Worm (Caenorhabditis elegans) whole organism, young adult: ENCODE data around the gene F59B1.4.
A peak's percentile ranks its signal among the peaks of the same experiment; 100 is the strongest.

Experiments
- B0261.1 ChIP-seq: sonication (generic microtip); optimal IDR thresholded peaks from 2 replicates; lab custom pipeline; 2016; ENCODE audit warnings: mild to moderate bottlenecking, missing genetic modification characterization, moderate library complexity, missing compliant biosample characterization
- F33H1.4 ChIP-seq: fragments of 200-800 bp; sonication (Bioruptor generic); IDR thresholded peaks from 2 replicates; pipeline ENCODE4 v1.3.6; 2022; ENCODE audit warnings: missing genetic modification reagents, missing genetic modification characterization, missing compliant biosample characterization
- atf-7 ChIP-seq: sonication (generic microtip); optimal IDR thresholded peaks from 2 replicates; lab custom pipeline; 2017; ENCODE audit warnings: mild to moderate bottlenecking, missing genetic modification characterization, missing compliant biosample characterization
- attf-3 ChIP-seq: fragments of 200-800 bp; sonication (Bioruptor generic); conservative IDR thresholded peaks from 2 replicates; pipeline ENCODE4 v1.3.6; 2022; ENCODE audit warnings: missing genetic modification reagents, missing genetic modification characterization, missing compliant biosample characterization
- attf-5 ChIP-seq: fragments of 200-800 bp; sonication (Bioruptor generic); optimal IDR thresholded peaks from 2 replicates; lab custom pipeline; 2018; ENCODE audit warnings: mild to moderate bottlenecking, missing genetic modification characterization, missing compliant biosample characterization
- attf-6 ChIP-seq: fragments of 200-800 bp; sonication (Bioruptor generic); IDR thresholded peaks from 2 replicates; pipeline ENCODE4 v1.3.6; 2022; ENCODE audit warnings: missing genetic modification reagents, missing genetic modification characterization, missing compliant biosample characterization
- bed-2 ChIP-seq: fragments of 200-800 bp; sonication (Bioruptor generic); IDR thresholded peaks from 2 replicates; pipeline ENCODE4 v1.3.6; 2022; ENCODE audit warnings: missing genetic modification reagents, missing genetic modification characterization, missing compliant biosample characterization
- cebp-1 ChIP-seq, 2 experiments: fragments of 200-800 bp in 1 of 2; sonication (Bioruptor generic) in 1 of 2; sonication (generic microtip) in 1 of 2; IDR thresholded peaks in 1 of 2; optimal IDR thresholded peaks in 1 of 2; 2 replicates each; pipeline versions ENCODE4 v1.3.6 to Lab custom; 2017 to 2022; ENCODE audit warnings: missing compliant biosample characterization in 2 of 2, missing genetic modification characterization in 2 of 2, mild to moderate bottlenecking in 1 of 2, missing genetic modification reagents in 1 of 2, moderate library complexity in 1 of 2
- ceh-100 ChIP-seq: fragments of 200-800 bp; sonication (Bioruptor generic); IDR thresholded peaks from 2 replicates; pipeline ENCODE4 v1.3.6; 2022; ENCODE audit warnings: missing genetic modification reagents, missing genetic modification characterization, missing compliant biosample characterization
- ceh-58 ChIP-seq: fragments of 200-800 bp; sonication (Bioruptor generic); IDR thresholded peaks from 2 replicates; pipeline ENCODE4 v1.3.6; 2022; ENCODE audit warnings: missing genetic modification characterization, missing compliant biosample characterization
- ceh-79 ChIP-seq: sonication (generic microtip); optimal IDR thresholded peaks from 2 replicates; lab custom pipeline; 2017; ENCODE audit warnings: mild to moderate bottlenecking, missing genetic modification characterization, missing compliant biosample characterization
- dpff-1 ChIP-seq: sonication (generic microtip); optimal IDR thresholded peaks from 2 replicates; lab custom pipeline; 2017; ENCODE audit warnings: mild to moderate bottlenecking, missing genetic modification characterization, missing compliant biosample characterization
- efl-1 ChIP-seq: fragments of 150-350 bp; optimal IDR thresholded peaks from 2 replicates; lab custom pipeline; 2014; ENCODE audit warnings: missing biosample characterization, missing genetic modification reagents, missing genetic modification characterization
- egrh-3 ChIP-seq: fragments of 200-800 bp; sonication (Bioruptor generic); IDR thresholded peaks from 2 replicates; pipeline ENCODE4 v1.3.6; 2022; ENCODE audit warnings: missing genetic modification reagents, missing genetic modification characterization, missing compliant biosample characterization
- ekl-4 ChIP-seq: fragments of 200-800 bp; sonication (Bioruptor generic); IDR thresholded peaks from 2 replicates; pipeline ENCODE4 v1.3.6; 2022; ENCODE audit warnings: missing genetic modification reagents, missing genetic modification characterization, missing compliant biosample characterization
- fkh-3 ChIP-seq: sonication (generic microtip); optimal IDR thresholded peaks from 2 replicates; lab custom pipeline; 2016; ENCODE audit warnings: mild to moderate bottlenecking, missing genetic modification characterization, missing compliant biosample characterization
- hlh-12 ChIP-seq: sonication (generic microtip); optimal IDR thresholded peaks from 2 replicates; lab custom pipeline; 2016; ENCODE audit warnings: missing genetic modification characterization, missing compliant biosample characterization
- hlh-26 ChIP-seq: fragments of 200-800 bp; sonication (Bioruptor generic); conservative IDR thresholded peaks from 2 replicates; pipeline ENCODE4 v1.3.6; 2022; ENCODE audit warnings: missing genetic modification reagents, missing genetic modification characterization, missing compliant biosample characterization
- hmg-1.2 ChIP-seq: fragments of 200-800 bp; sonication (Bioruptor generic); IDR thresholded peaks from 2 replicates; pipeline ENCODE4 v1.3.6; 2022; ENCODE audit warnings: missing genetic modification reagents, missing genetic modification characterization, missing compliant biosample characterization
- hsf-1 ChIP-seq: fragments of 200-800 bp; sonication (Bioruptor generic); IDR thresholded peaks from 2 replicates; pipeline ENCODE4 v1.3.6; 2022; ENCODE audit warnings: missing genetic modification reagents, missing genetic modification characterization, missing compliant biosample characterization
- let-526 ChIP-seq: fragments of 200-800 bp; sonication (Bioruptor generic); IDR thresholded peaks from 2 replicates; pipeline ENCODE4 v1.3.6; 2022; ENCODE audit warnings: missing genetic modification reagents, missing genetic modification characterization, missing compliant biosample characterization
- lin-54 ChIP-seq: fragments of 200-800 bp; sonication (Bioruptor generic); optimal IDR thresholded peaks from 2 replicates; lab custom pipeline; 2018; ENCODE audit warnings: mild to moderate bottlenecking, missing genetic modification characterization, missing compliant biosample characterization
- lsl-1 ChIP-seq: fragments of 200-800 bp; sonication (Bioruptor generic); optimal IDR thresholded peaks from 2 replicates; lab custom pipeline; 2018; ENCODE audit warnings: mild to moderate bottlenecking, missing genetic modification characterization, moderate library complexity, missing compliant biosample characterization
- madf-10 ChIP-seq: sonication (generic microtip); optimal IDR thresholded peaks from 2 replicates; lab custom pipeline; 2016; ENCODE audit warnings: mild to moderate bottlenecking, missing genetic modification characterization, missing compliant biosample characterization
- madf-3 ChIP-seq: fragments of 200-800 bp; sonication (Bioruptor generic); IDR thresholded peaks from 2 replicates; pipeline ENCODE4 v1.3.6; 2022; ENCODE audit warnings: missing genetic modification reagents, missing genetic modification characterization, missing compliant biosample characterization
- madf-6 ChIP-seq: fragments of 200-800 bp; sonication (Bioruptor generic); IDR thresholded peaks from 2 replicates; pipeline ENCODE4 v1.3.6; 2022; ENCODE audit warnings: missing genetic modification reagents, missing genetic modification characterization, missing compliant biosample characterization
- mcd-1 ChIP-seq: fragments of 200-800 bp; sonication (Bioruptor generic); IDR thresholded peaks from 2 replicates; pipeline ENCODE4 v1.3.6; 2022; ENCODE audit warnings: missing genetic modification reagents, missing genetic modification characterization, missing compliant biosample characterization
- nfyb-1 ChIP-seq: fragments of 200-800 bp; sonication (Bioruptor generic); IDR thresholded peaks from 2 replicates; pipeline ENCODE4 v1.3.6; 2022; ENCODE audit warnings: missing genetic modification reagents, missing genetic modification characterization, missing compliant biosample characterization
- nhr-27 ChIP-seq: fragments of 200-800 bp; sonication (Bioruptor generic); optimal IDR thresholded peaks from 2 replicates; lab custom pipeline; 2018; ENCODE audit warnings: mild to moderate bottlenecking, missing genetic modification characterization, moderate library complexity, missing compliant biosample characterization
- pbrm-1 ChIP-seq: fragments of 200-800 bp; sonication (Bioruptor generic); IDR thresholded peaks from 2 replicates; pipeline ENCODE4 v1.3.6; 2022; ENCODE audit warnings: missing genetic modification reagents, missing genetic modification characterization, missing compliant biosample characterization
- pha-4 ChIP-seq: fragments of 150-350 bp; sonication (generic microtip); optimal IDR thresholded peaks from 2 replicates; lab custom pipeline; 2014; ENCODE audit warnings: missing biosample characterization, missing genetic modification reagents, missing genetic modification characterization
- rcor-1 ChIP-seq: fragments of 200-800 bp; sonication (Bioruptor generic); IDR thresholded peaks from 2 replicates; pipeline ENCODE4 v1.3.6; 2022; ENCODE audit warnings: missing genetic modification reagents, missing genetic modification characterization, missing compliant biosample characterization
- snpc-1.1 ChIP-seq: sonication (generic microtip); optimal IDR thresholded peaks from 2 replicates; lab custom pipeline; 2017; ENCODE audit warnings: missing genetic modification characterization, mild to moderate bottlenecking, missing compliant biosample characterization, antibody characterized with exemption, moderate library complexity, missing genotype, missing genetic modification reagents; ENCODE audit not compliant: insufficient read depth
- snpc-1.3 ChIP-seq: sonication (generic microtip); optimal IDR thresholded peaks from 2 replicates; lab custom pipeline; 2017; ENCODE audit warnings: missing genetic modification characterization, mild to moderate bottlenecking, missing compliant biosample characterization, antibody characterized with exemption, moderate library complexity, missing genotype, missing genetic modification reagents; ENCODE audit not compliant: insufficient read depth
- snpc-3.4 ChIP-seq: sonication (generic microtip); optimal IDR thresholded peaks from 2 replicates; lab custom pipeline; 2017; ENCODE audit warnings: missing genetic modification characterization, mild to moderate bottlenecking, missing compliant biosample characterization, antibody characterized with exemption, moderate library complexity, missing genotype, missing genetic modification reagents
- xnd-1 ChIP-seq: sonication (generic microtip); optimal IDR thresholded peaks from 2 replicates; lab custom pipeline; 2016; ENCODE audit warnings: missing genotype, missing genetic modification reagents, missing genetic modification characterization, missing compliant biosample characterization
- zim-3 ChIP-seq: sonication (generic microtip); optimal IDR thresholded peaks from 2 replicates; lab custom pipeline; 2017; ENCODE audit warnings: mild to moderate bottlenecking, missing genetic modification characterization, moderate library complexity, missing compliant biosample characterization
- ztf-26 ChIP-seq: sonication (generic microtip); optimal IDR thresholded peaks from 2 replicates; lab custom pipeline; 2017; ENCODE audit warnings: missing genetic modification characterization, missing compliant biosample characterization
- ztf-28 ChIP-seq: fragments of 200-800 bp; sonication (Bioruptor generic); IDR thresholded peaks from 2 replicates; pipeline ENCODE4 v1.3.6; 2022; ENCODE audit warnings: missing genetic modification reagents, missing genetic modification characterization, missing compliant biosample characterization
- ztf-6 ChIP-seq: fragments of 200-800 bp; sonication (Bioruptor generic); IDR thresholded peaks from 2 replicates; pipeline ENCODE4 v1.3.6; 2022; ENCODE audit warnings: missing genetic modification reagents, missing genetic modification characterization, missing compliant biosample characterization

Gene F59B1.4

DNA sequence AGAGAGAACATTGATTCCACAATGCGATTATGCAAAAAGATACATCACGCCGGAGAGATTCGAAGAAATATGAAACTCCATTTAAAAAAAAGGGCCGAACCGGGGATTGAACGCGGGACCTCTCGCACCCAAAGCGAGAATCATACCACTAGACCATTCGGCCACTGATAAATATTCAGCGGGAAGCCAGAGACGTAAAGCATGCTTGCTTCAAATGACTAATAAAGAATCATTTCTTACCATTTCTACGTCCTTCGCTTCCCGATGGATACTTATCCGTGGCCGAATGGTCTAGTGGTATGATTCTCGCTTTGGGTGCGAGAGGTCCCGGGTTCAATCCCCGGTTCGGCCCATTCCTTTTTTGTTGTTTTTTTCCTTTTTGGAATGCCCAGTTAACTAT, 38.6 kb downstream of the F59B1.4 start (continued):
- TF ChIP-seq hlh-12 (tag; lab: Kevin White, UChicago): no peak
- no peak for TF ChIP-seq nhr-27 (tag; lab: Kevin White, UChicago)
- no peak for TF ChIP-seq pha-4
- TF ChIP-seq ceh-100: no peak
- TF ChIP-seq attf-6 (GFP tag; lab: Robert Waterston, UW): no peak
- no peak for TF ChIP-seq nfyb-1 (GFP tag; lab: Robert Waterston, UW)
- TF ChIP-seq, all 124 proteins: peak for 19

DNA sequence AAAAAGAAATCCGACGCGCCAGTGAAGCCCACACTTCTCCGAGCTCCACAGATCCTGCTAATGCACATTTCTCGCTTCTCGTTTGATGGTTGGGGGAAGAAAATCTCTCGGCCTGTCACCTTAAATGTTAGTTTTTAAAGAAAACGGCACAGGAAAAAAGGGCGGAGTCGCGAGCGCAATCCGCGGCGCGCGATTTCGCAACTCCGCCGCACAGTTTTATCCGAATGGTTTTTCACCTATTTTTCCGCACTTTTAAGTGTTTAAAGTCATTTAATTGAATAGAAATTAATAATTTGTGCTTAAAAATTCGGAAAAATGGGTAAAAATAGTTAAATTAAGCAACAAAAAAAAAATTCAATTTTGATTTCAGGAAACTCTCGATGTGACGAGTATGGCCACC, 39.2 kb downstream of the F59B1.4 start:
- TF ChIP-seq rcor-1 (GFP tag; lab: Robert Waterston, UW): 0 out of 2 replicates have a peak, but pooled peaks have one; percentile 17
- TF ChIP-seq snpc-3.4: no peak
- 0 out of 2 replicates have a peak, but pooled peaks have one; percentile 11 for TF ChIP-seq hmg-1.2 (GFP tag; lab: Robert Waterston, UW)
- TF ChIP-seq nhr-27 (tag; lab: Kevin White, UChicago): no peak
- TF ChIP-seq ztf-26 (tag; lab: Kevin White, UChicago): no peak
- peak; percentile 10 for TF ChIP-seq madf-10
- no peak for TF ChIP-seq zim-3
- TF ChIP-seq snpc-1.3 (tag; lab: Kevin White, UChicago): peak; percentile 39
- TF ChIP-seq attf-5 (GFP tag; lab: Kevin White, UChicago): peak; percentile 17
- peak; percentile 53 for TF ChIP-seq mcd-1 (GFP tag; lab: Robert Waterston, UW)
- no peak for TF ChIP-seq bed-2 (GFP tag; lab: Robert Waterston, UW)
- no peak for TF ChIP-seq ztf-28 (GFP tag; lab: Robert Waterston, UW)
- TF ChIP-seq egrh-3 (GFP tag; lab: Robert Waterston, UW): peak; percentile 9; the same call in 1 of the 2 replicates
- no peak for TF ChIP-seq let-526
- TF ChIP-seq pbrm-1 (GFP tag; lab: Robert Waterston, UW): no peak
- TF ChIP-seq hsf-1: no peak
- TF ChIP-seq lin-54 (GFP tag; lab: Kevin White, UChicago): peak; percentile 12
- no peak for TF ChIP-seq snpc-1.1 (tag; lab: Kevin White, UChicago)
- 0 out of 2 replicates have a peak, but pooled peaks have one; percentile 29 for TF ChIP-seq attf-3 (GFP tag; lab: Robert Waterston, UW)
- peak; percentile 88 for TF ChIP-seq cebp-1 (GFP tag; IDR thresholded peaks at IDR 0.05; lab: Robert Waterston, UW)
- peak; percentile 98 for TF ChIP-seq cebp-1 (tag; optimal IDR thresholded peaks at IDR 0.05; lab: Kevin White, UChicago)

DNA sequence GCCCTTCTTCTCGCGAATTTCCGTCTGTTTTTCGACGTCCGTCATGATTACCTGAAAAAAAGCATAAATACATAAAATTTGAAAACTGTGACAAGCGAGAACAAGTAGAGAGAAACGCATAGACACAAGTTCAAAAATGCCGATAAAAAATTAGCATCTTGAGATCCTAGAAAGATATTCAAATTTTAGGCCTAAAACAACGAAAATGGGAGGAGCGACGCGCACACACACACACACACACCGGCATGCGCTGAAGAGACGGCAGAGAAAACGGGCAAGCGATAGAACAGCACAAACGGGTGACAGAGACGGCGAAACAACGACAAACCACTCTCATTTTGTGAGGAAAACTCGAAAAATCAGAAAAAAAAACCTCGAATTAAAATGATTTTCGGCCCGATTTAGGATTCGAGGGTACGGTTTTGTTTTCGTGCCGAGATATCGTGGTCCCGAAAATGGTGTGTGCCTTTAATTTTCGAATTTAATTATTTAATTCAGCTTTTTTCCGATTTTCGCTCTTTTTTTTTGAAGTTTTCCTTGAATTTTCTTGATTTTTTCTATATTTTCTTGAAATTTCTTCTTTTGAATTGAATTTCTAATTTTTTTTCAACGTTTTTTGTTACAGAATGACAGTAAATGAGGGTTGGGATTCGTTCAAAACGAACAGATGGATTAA, 40.7 kb downstream of the F59B1.4 start, which contains the start of the genes rpl-11.1 and T22F3.2:
TSS of gene rpl-11.1 (minus strand) at position 51 of the 676 bp plus-strand sequence.
TSS of gene T22F3.2 (plus strand) at position 626 of the 676 bp plus-strand sequence.
- peak; percentile 91 for TF ChIP-seq hmg-1.2 (GFP tag; lab: Robert Waterston, UW)
- no peak for TF ChIP-seq B0261.1 (tag; lab: Kevin White, UChicago)
- TF ChIP-seq ceh-58 (GFP tag; lab: Robert Waterston, UW): no peak
- no peak for TF ChIP-seq xnd-1 (tag; lab: Kevin White, UChicago)
- TF ChIP-seq rcor-1 (GFP tag; lab: Robert Waterston, UW): no peak
- no peak for TF ChIP-seq cebp-1 (GFP tag; IDR thresholded peaks at IDR 0.05; lab: Robert Waterston, UW)
- TF ChIP-seq cebp-1 (tag; optimal IDR thresholded peaks at IDR 0.05; lab: Kevin White, UChicago): peak; percentile 23
- no peak for TF ChIP-seq madf-3
- TF ChIP-seq F33H1.4 (GFP tag; lab: Robert Waterston, UW): peak; percentile 19; the same call in 1 of the 2 replicates
- no peak for TF ChIP-seq hlh-26
- peak; percentile 47 for TF ChIP-seq lsl-1
- no peak for TF ChIP-seq ceh-79 (tag; lab: Kevin White, UChicago)
- no peak for TF ChIP-seq zim-3
- no peak for TF ChIP-seq efl-1 (GFP tag; lab: Kevin White, UChicago)
- no peak for TF ChIP-seq fkh-3 (tag; lab: Kevin White, UChicago)
- TF ChIP-seq ekl-4: 0 out of 2 replicates have a peak, but pooled peaks have one; percentile 20
- TF ChIP-seq attf-5 (GFP tag; lab: Kevin White, UChicago): peak; percentile 41
- no peak for TF ChIP-seq dpff-1 (tag; lab: Kevin White, UChicago)
- no peak for TF ChIP-seq atf-7 (tag; lab: Kevin White, UChicago)
- TF ChIP-seq madf-6 (GFP tag; lab: Robert Waterston, UW): peak; percentile 9; the same call in 1 of the 2 replicates
- TF ChIP-seq madf-10: no peak
- 0 out of 2 replicates have a peak, but pooled peaks have one; percentile 17 for TF ChIP-seq nfyb-1 (GFP tag; lab: Robert Waterston, UW)
- TF ChIP-seq ztf-6: no peak
